Worm (Caenorhabditis elegans) whole organism, L1 larva: ENCODE data around the gene F39B3.3.
A peak's percentile ranks its signal among the peaks of the same experiment; 100 is the strongest.

Experiments used
- ama-1 ChIP-seq: fragments of 150-350 bp; optimal IDR thresholded peaks from 2 replicates; lab custom pipeline; 2014
- dpl-1 ChIP-seq, 3 experiments: fragments of 150-350 bp in 2 of 3; sonication (generic microtip) in 1 of 3; optimal IDR thresholded peaks; 2 replicates each; lab custom pipeline; 2014 to 2017; ENCODE audit warnings: missing biosample characterization in 3 of 3, missing genetic modification characterization in 3 of 3, missing genetic modification reagents in 3 of 3
- elt-2 ChIP-seq: sonication (generic microtip); optimal IDR thresholded peaks from 2 replicates; lab custom pipeline; 2016; ENCODE audit warnings: missing genetic modification characterization, mild to moderate bottlenecking, inconsistent platforms, missing compliant biosample characterization, missing genetic modification reagents
- elt-3 ChIP-seq, 6 experiments: fragments of 150-350 bp in 1 of 6; sonication (generic microtip); optimal IDR thresholded peaks; 2 replicates each; lab custom pipeline; 2017 to 2018; ENCODE audit warnings: missing biosample characterization in 6 of 6, missing genetic modification characterization in 6 of 6, inconsistent platforms in 1 of 6
- ets-5 ChIP-seq: fragments of 200-800 bp; sonication (Bioruptor generic); IDR thresholded peaks from 2 replicates; pipeline ENCODE4 v1.3.6; 2022; ENCODE audit warnings: missing genetic modification characterization, missing compliant biosample characterization
- jun-1 ChIP-seq: fragments of 150-350 bp; optimal IDR thresholded peaks from 2 replicates; lab custom pipeline; 2014; ENCODE audit warnings: missing biosample characterization, missing genetic modification reagents, missing genetic modification characterization
- lin-15B ChIP-seq: fragments of 150-350 bp; sonication (generic microtip); optimal IDR thresholded peaks from 3 replicates; lab custom pipeline; 2014; ENCODE audit warnings: missing biosample characterization, missing genetic modification characterization
- skn-1 ChIP-seq: fragments of 150-350 bp; optimal IDR thresholded peaks from 2 replicates; lab custom pipeline; 2014; ENCODE audit warnings: missing biosample characterization, missing genetic modification characterization
- sptf-1 ChIP-seq: fragments of 150-350 bp; optimal IDR thresholded peaks from 2 replicates; lab custom pipeline; 2014; ENCODE audit warnings: missing biosample characterization, missing genetic modification characterization
- ztf-4 ChIP-seq: fragments of 150-350 bp; optimal IDR thresholded peaks from 2 replicates; lab custom pipeline; 2014; ENCODE audit warnings: missing biosample characterization, missing genetic modification characterization

DNA sequence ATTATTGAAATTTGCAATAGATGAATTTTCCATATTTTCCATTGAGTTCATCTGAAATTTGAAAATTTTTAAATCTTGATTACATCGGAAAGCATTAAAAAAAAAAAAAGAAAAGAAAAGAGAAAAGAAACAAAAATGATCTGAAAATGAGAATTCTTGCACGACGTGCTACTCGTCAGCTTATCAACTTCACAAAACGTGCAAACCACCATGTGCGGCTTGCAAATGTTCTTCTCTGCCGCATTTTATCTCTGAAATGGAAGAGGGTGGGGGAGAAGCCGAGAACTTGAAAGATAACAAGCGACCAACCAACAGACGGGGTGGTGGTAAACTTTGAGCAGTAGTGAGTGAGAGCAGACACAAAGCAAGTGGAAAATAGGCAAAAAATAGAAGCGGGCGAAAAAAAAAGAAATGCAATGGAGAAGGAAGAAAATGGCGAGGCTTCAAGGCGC lies 44.9 kb downstream of the F39B3.3 start, which contains the start of gene F31A3.3:
- TF ChIP-seq sptf-1 (no peak), dpl-1 (GFP tag; optimal IDR thresholded peaks at IDR 0.05; lab: Kevin White, UChicago) (no peak), jun-1 (tag; lab: Kevin White, UChicago) (no peak), elt-2 (tag; lab: Kevin White, UChicago) (peak; percentile 60), lin-15B (tag; lab: Kevin White, UChicago) (no peak), ama-1 (lab: Kevin White, UChicago) (no peak), ets-5 (GFP tag; lab: Robert Waterston, UW) (no peak), elt-3 (tag; optimal IDR thresholded peaks at IDR 0.05; lab: Kevin White, UChicago) (no peak), skn-1 (tag; lab: Kevin White, UChicago) (no peak), ztf-4 (tag; lab: Kevin White, UChicago) (no peak)
